Worm (Caenorhabditis elegans): ENCODE measurements around the gene srh-137.

DNA sequence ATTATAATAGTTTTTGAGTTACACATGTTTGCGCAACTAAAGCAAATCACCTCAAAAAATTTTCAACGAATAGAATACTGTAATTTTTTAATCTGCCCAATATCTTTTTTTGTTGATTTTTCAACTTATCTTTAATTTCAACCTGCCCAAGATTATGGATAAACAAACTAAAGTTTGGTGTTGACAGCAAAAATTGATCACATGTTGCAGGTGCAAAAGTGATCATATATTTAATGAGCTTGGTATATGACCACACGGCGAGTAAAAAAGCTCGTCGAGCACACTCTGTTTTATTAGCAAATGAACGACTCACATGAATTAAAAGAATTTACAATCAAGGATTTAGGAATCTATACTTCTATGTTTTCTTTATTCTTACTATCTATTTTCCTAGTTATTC lies 40.9 kb downstream of the srh-137 start, which contains the start of gene srz-1:
- no peak for TF ChIP-seq pros-1 (tag; optimal IDR thresholded peaks at IDR 0.05)
- TF ChIP-seq tbx-2 (tag; optimal IDR thresholded peaks at IDR 0.05): no peak
- TF ChIP-seq ama-1 (optimal IDR thresholded peaks at IDR 0.05): no peak
- TF ChIP-seq hlh-30 (tag; optimal IDR thresholded peaks at IDR 0.05; ENCODE audit: insufficient read depth): no peak
- no peak for TF ChIP-seq ceh-22 (tag; optimal IDR thresholded peaks at IDR 0.05)
